Fruit fly (Drosophila melanogaster) whole organism, adult: ENCODE results near the gene CG31262.

Experiments used
- CG11617 ChIP-seq: fragments of 200-800 bp; sonication (Bioruptor generic); optimal IDR thresholded peaks from 2 replicates; lab custom pipeline; 2017; ENCODE audit warnings: mild to moderate bottlenecking, missing biosample characterization, missing genetic modification reagents, missing genetic modification characterization
- CG12768 ChIP-seq: fragments of 200-800 bp; sonication (Bioruptor generic); optimal IDR thresholded peaks from 2 replicates; lab custom pipeline; 2017; ENCODE audit warnings: missing biosample characterization, missing genetic modification characterization, mild to moderate bottlenecking, moderate library complexity, missing genetic modification reagents
- CG14711 ChIP-seq: fragments of 200-800 bp; sonication (Bioruptor generic); optimal IDR thresholded peaks from 2 replicates; lab custom pipeline; 2018; ENCODE audit warnings: missing biosample characterization, mild to moderate bottlenecking, missing genetic modification characterization, moderate library complexity
- CG1620 ChIP-seq: fragments of 200-800 bp; sonication (Bioruptor generic); optimal IDR thresholded peaks from 2 replicates; lab custom pipeline; 2016; ENCODE audit warnings: missing biosample characterization, missing genetic modification characterization
- CG33017 ChIP-seq: fragments of 200-800 bp; sonication (Bioruptor generic); optimal IDR thresholded peaks from 2 replicates; lab custom pipeline; 2018; ENCODE audit warnings: missing biosample characterization, mild to moderate bottlenecking, missing genetic modification characterization, moderate library complexity
- CG5204 ChIP-seq: fragments of 200-800 bp; sonication (Bioruptor generic); optimal IDR thresholded peaks from 2 replicates; lab custom pipeline; 2016; ENCODE audit warnings: missing biosample characterization, missing genetic modification characterization
- CG7045 ChIP-seq: fragments of 200-800 bp; sonication (Bioruptor generic); optimal IDR thresholded peaks from 2 replicates; lab custom pipeline; 2017; ENCODE audit warnings: missing biosample characterization, mild to moderate bottlenecking, missing genetic modification characterization
- CG7101 ChIP-seq: fragments of 200-800 bp; sonication (Bioruptor generic); optimal IDR thresholded peaks from 2 replicates; lab custom pipeline; 2018; ENCODE audit warnings: missing biosample characterization, mild to moderate bottlenecking, missing genetic modification characterization, moderate library complexity
- Clk ChIP-seq: fragments of 200-800 bp; sonication (Bioruptor generic); optimal IDR thresholded peaks from 2 replicates; lab custom pipeline; 2017; ENCODE audit warnings: missing biosample characterization, missing genetic modification characterization
- Crg-1 ChIP-seq: fragments of 200-800 bp; sonication (Bioruptor generic); optimal IDR thresholded peaks from 2 replicates; lab custom pipeline; 2016; ENCODE audit warnings: missing biosample characterization, missing genetic modification characterization
- Hr96 ChIP-seq: fragments of 200-800 bp; sonication (Bioruptor generic); optimal IDR thresholded peaks from 2 replicates; lab custom pipeline; 2016; ENCODE audit warnings: missing biosample characterization, missing genetic modification characterization
- Mnt ChIP-seq: fragments of 200-800 bp; sonication (Bioruptor generic); optimal IDR thresholded peaks from 2 replicates; lab custom pipeline; 2016; ENCODE audit warnings: missing biosample characterization, mild to moderate bottlenecking, missing genetic modification characterization
- bab1 ChIP-seq: fragments of 200-800 bp; sonication (Bioruptor generic); optimal IDR thresholded peaks from 3 replicates; lab custom pipeline; 2019; ENCODE audit warnings: missing biosample characterization, mild to moderate bottlenecking, missing genetic modification characterization, moderate library complexity
- cic ChIP-seq: fragments of 200-800 bp; sonication (Bioruptor generic); optimal IDR thresholded peaks from 2 replicates; lab custom pipeline; 2017; ENCODE audit warnings: missing biosample characterization, mild to moderate bottlenecking, missing genetic modification characterization, moderate library complexity
- cnc ChIP-seq, 2 experiments: fragments of >200 bp; optimal IDR thresholded peaks; 2 replicates each; lab custom pipeline; 2017
- kay ChIP-seq: fragments of 200-800 bp; sonication (Bioruptor generic); peaks from one replicate; lab custom pipeline; 2016; ENCODE audit warnings: missing biosample characterization, missing genetic modification characterization, borderline replicate concordance
- ovo ChIP-seq: fragments of 200-800 bp; sonication (Bioruptor generic); optimal IDR thresholded peaks from 2 replicates; lab custom pipeline; 2016; ENCODE audit warnings: missing biosample characterization, missing genetic modification characterization
- pad ChIP-seq: fragments of 200-800 bp; sonication (Bioruptor generic); optimal IDR thresholded peaks from 3 replicates; lab custom pipeline; 2017; ENCODE audit warnings: missing biosample characterization, missing genetic modification characterization, mild to moderate bottlenecking, moderate library complexity, missing genetic modification reagents
- tj ChIP-seq: fragments of 200-800 bp; sonication (Bioruptor generic); optimal IDR thresholded peaks from 3 replicates; lab custom pipeline; 2017; ENCODE audit warnings: missing biosample characterization, mild to moderate bottlenecking, missing genetic modification characterization, moderate library complexity
- toe ChIP-seq: fragments of 200-800 bp; sonication (Bioruptor generic); optimal IDR thresholded peaks from 2 replicates; lab custom pipeline; 2016; ENCODE audit warnings: missing biosample characterization, missing genetic modification characterization

Gene CG31262

dm6 chr3R:17193657-17194056 lies 29.2 kb downstream of the CG31262 start:
- TF ChIP-seq CG14711 (tag; lab: Kevin White, UChicago) (no peak), cic (GFP tag; lab: Kevin White, UChicago) (no peak), CG12768 (GFP tag; lab: Kevin White, UChicago) (no peak), Crg-1 (GFP tag; lab: Kevin White, UChicago) (no peak), tj (GFP tag; lab: Kevin White, UChicago) (no peak), toe (GFP tag; lab: Kevin White, UChicago) (no peak), CG5204 (GFP tag; lab: Kevin White, UChicago) (no peak), Hr96 (GFP tag; lab: Kevin White, UChicago) (no peak), CG7101 (no peak), CG33017 (tag; lab: Kevin White, UChicago) (no peak), CG1620 (no peak), kay (no peak), CG7045 (GFP tag; lab: Kevin White, UChicago) (no peak), Clk (GFP tag; lab: Kevin White, UChicago) (no peak), CG11617 (GFP tag; lab: Kevin White, UChicago) (no peak), cnc (optimal IDR thresholded peaks at IDR 0.05; lab: Kevin White, UChicago) (no peak), ovo (no peak), bab1 (GFP tag; lab: Kevin White, UChicago) (no peak), Mnt (no peak)

DNA sequence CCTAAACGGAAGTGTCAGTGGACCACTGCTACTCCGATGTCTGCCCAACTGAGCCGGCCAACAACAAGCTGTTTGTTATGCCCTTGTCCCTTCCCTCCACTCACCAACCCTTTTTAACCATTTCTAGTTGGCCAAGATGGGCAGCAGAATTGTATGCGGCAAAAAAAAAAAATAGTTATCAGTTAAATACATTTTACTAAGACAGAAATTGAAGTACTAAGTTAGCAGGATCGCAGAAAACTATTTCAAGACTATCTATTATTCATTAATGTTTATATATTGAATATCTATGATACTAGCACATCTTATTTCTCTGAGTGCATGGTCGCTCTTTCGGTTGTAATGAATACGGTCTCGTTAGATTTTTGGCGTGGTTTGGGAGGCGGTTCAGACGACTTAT lies 30.9 kb downstream of the CG31262 start:
- TF ChIP-seq CG11617 (GFP tag; lab: Kevin White, UChicago) (no peak), CG7101 (no peak), Mnt (no peak), ovo (no peak), Crg-1 (GFP tag; lab: Kevin White, UChicago) (no peak), kay (no peak), bab1 (GFP tag; lab: Kevin White, UChicago) (no peak), CG1620 (no peak), pad (GFP tag; lab: Kevin White, UChicago) (no peak), toe (GFP tag; lab: Kevin White, UChicago) (no peak), Hr96 (GFP tag; lab: Kevin White, UChicago) (no peak), tj (GFP tag; lab: Kevin White, UChicago) (no peak)

DNA sequence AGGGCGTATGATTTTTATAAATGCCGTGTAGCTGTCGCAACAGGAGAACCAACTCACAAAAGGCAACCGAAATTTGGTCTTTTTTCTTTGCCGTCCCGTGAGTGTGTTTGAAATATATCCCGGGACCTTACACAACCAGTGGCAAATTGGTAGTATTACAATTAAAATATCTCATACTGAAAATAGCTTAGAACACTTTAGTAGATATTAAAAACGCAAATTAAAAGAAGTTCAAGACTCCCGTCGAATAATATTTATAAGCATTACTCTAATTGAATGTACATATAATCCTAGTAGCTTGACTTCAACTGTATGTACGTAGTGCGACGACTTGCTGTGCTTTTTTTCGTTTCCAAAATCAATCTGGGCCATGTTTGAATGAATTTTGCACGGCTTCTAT lies 44.7 kb downstream of the CG31262 start:
- TF ChIP-seq toe (GFP tag; lab: Kevin White, UChicago) (no peak), CG7101 (no peak), bab1 (GFP tag; lab: Kevin White, UChicago) (no peak), CG12768 (GFP tag; lab: Kevin White, UChicago) (no peak), pad (GFP tag; lab: Kevin White, UChicago) (no peak), kay (no peak), CG33017 (tag; lab: Kevin White, UChicago) (no peak), Clk (GFP tag; lab: Kevin White, UChicago) (no peak), cnc (optimal IDR thresholded peaks at IDR 0.05; lab: Kevin White, UChicago) (no peak), cic (GFP tag; lab: Kevin White, UChicago) (no peak), Hr96 (GFP tag; lab: Kevin White, UChicago) (no peak), CG1620 (no peak), ovo (no peak), tj (GFP tag; lab: Kevin White, UChicago) (no peak)
